Fruit fly (Drosophila melanogaster) whole organism, embryonic: ENCODE measurements around the gene HisCl1.

Experiments used
- C15 ChIP-seq: fragments of 200-800 bp; sonication (Bioruptor generic); IDR thresholded peaks from 3 replicates; pipeline ENCODE4 v1.3.6; 2022; ENCODE audit warnings: missing biosample characterization, missing genetic modification characterization
- CG10565 ChIP-seq: fragments of 200-800 bp; sonication (Bioruptor generic); optimal IDR thresholded peaks from 3 replicates; lab custom pipeline; 2016; ENCODE audit warnings: missing biosample characterization, mild to moderate bottlenecking, missing genetic modification characterization
- CG10654 ChIP-seq: fragments of 200-800 bp; sonication (Bioruptor generic); optimal IDR thresholded peaks from 2 replicates; lab custom pipeline; 2016; ENCODE audit warnings: missing biosample characterization, missing genetic modification characterization
- CG12236 ChIP-seq: fragments of 200-800 bp; sonication (Bioruptor generic); optimal IDR thresholded peaks from 2 replicates; lab custom pipeline; 2016; ENCODE audit warnings: missing biosample characterization, missing genetic modification characterization
- CG12659 ChIP-seq: fragments of 200-800 bp; sonication (Bioruptor generic); optimal IDR thresholded peaks from 3 replicates; lab custom pipeline; 2017; ENCODE audit warnings: mild to moderate bottlenecking, missing biosample characterization, missing genetic modification reagents, missing genetic modification characterization
- CG12769 ChIP-seq: fragments of 200-800 bp; sonication (Bioruptor generic); optimal IDR thresholded peaks from 2 replicates; lab custom pipeline; 2019; ENCODE audit warnings: missing biosample characterization, mild to moderate bottlenecking, missing genetic modification characterization, moderate library complexity
- CG13624 ChIP-seq: fragments of 200-800 bp; sonication (Bioruptor generic); optimal IDR thresholded peaks from 2 replicates; lab custom pipeline; 2016; ENCODE audit warnings: missing biosample characterization, missing genetic modification characterization
- CG15269 ChIP-seq: fragments of 200-800 bp; sonication (Bioruptor generic); optimal IDR thresholded peaks from 2 replicates; lab custom pipeline; 2018; ENCODE audit warnings: missing biosample characterization, mild to moderate bottlenecking, missing genetic modification characterization, moderate library complexity
- CG15601 ChIP-seq: fragments of 200-800 bp; sonication (Bioruptor generic); optimal IDR thresholded peaks from 3 replicates; lab custom pipeline; 2019; ENCODE audit warnings: missing biosample characterization, mild to moderate bottlenecking, missing genetic modification characterization, moderate library complexity
- CG1603 ChIP-seq: fragments of 200-800 bp; sonication (Bioruptor generic); optimal IDR thresholded peaks from 2 replicates; lab custom pipeline; 2019; ENCODE audit warnings: missing biosample characterization, mild to moderate bottlenecking, missing genetic modification characterization, moderate library complexity
- CG16863 ChIP-seq: fragments of 200-800 bp; sonication (Bioruptor generic); optimal IDR thresholded peaks from 3 replicates; lab custom pipeline; 2016; ENCODE audit warnings: missing biosample characterization, missing genetic modification characterization
- CG17829 ChIP-seq: fragments of 200-800 bp; optimal IDR thresholded peaks from 2 replicates; lab custom pipeline; 2019; ENCODE audit warnings: missing biosample characterization, mild to moderate bottlenecking, missing genetic modification characterization, moderate library complexity
- CG17912 ChIP-seq: fragments of 200-800 bp; sonication (Bioruptor generic); optimal IDR thresholded peaks from 2 replicates; lab custom pipeline; 2018; ENCODE audit warnings: missing biosample characterization, mild to moderate bottlenecking, missing genetic modification characterization
- CG34376 ChIP-seq: fragments of 200-800 bp; sonication (Bioruptor generic); optimal IDR thresholded peaks from 2 replicates; lab custom pipeline; 2018; ENCODE audit warnings: missing biosample characterization, mild to moderate bottlenecking, missing genetic modification characterization
- CG4424 ChIP-seq: fragments of 200-800 bp; sonication (Bioruptor generic); optimal IDR thresholded peaks from 3 replicates; lab custom pipeline; 2016; ENCODE audit warnings: missing biosample characterization, missing genetic modification characterization
- CG5245 ChIP-seq: fragments of 200-800 bp; sonication (Bioruptor generic); optimal IDR thresholded peaks from 3 replicates; lab custom pipeline; 2016; ENCODE audit warnings: missing biosample characterization, missing genetic modification characterization
- CG8478 ChIP-seq: fragments of >200 bp; optimal IDR thresholded peaks from 2 replicates; lab custom pipeline; 2018
- CG8765 ChIP-seq: fragments of 200-800 bp; sonication (Bioruptor generic); IDR thresholded peaks from 2 replicates; pipeline ENCODE4 v1.3.6; 2022; ENCODE audit warnings: missing biosample characterization, missing genetic modification characterization
- CG9437 ChIP-seq: fragments of 200-800 bp; sonication (Bioruptor generic); optimal IDR thresholded peaks from 2 replicates; lab custom pipeline; 2018; ENCODE audit warnings: missing biosample characterization, mild to moderate bottlenecking, missing genetic modification characterization
- CG9817 ChIP-seq: fragments of 200-800 bp; sonication (Bioruptor generic); optimal IDR thresholded peaks from 2 replicates; lab custom pipeline; 2018; ENCODE audit warnings: missing biosample characterization, mild to moderate bottlenecking, missing genetic modification characterization, moderate library complexity
- CG9876 ChIP-seq: fragments of 200-800 bp; sonication (Bioruptor generic); optimal IDR thresholded peaks from 2 replicates; lab custom pipeline; 2016; ENCODE audit warnings: missing biosample characterization, missing genetic modification characterization
- CG9932 ChIP-seq: fragments of 200-800 bp; sonication (Bioruptor generic); IDR thresholded peaks from 2 replicates; pipeline ENCODE4 v1.3.6; 2022; ENCODE audit warnings: missing biosample characterization, missing genetic modification characterization
- Deaf1 ChIP-seq: fragments of 200-800 bp; optimal IDR thresholded peaks from 3 replicates; lab custom pipeline; 2019; ENCODE audit warnings: missing biosample characterization, mild to moderate bottlenecking, missing genetic modification characterization, moderate library complexity
- Dek ChIP-seq: fragments of 200-800 bp; sonication (Bioruptor generic); optimal IDR thresholded peaks from 3 replicates; lab custom pipeline; 2019; ENCODE audit warnings: missing biosample characterization, mild to moderate bottlenecking, missing genetic modification characterization, moderate library complexity
- E2f2 ChIP-seq: fragments of 200-800 bp; sonication (Bioruptor generic); IDR thresholded peaks from 2 replicates; pipeline ENCODE4 v1.3.6; 2022; ENCODE audit warnings: missing biosample characterization, missing genetic modification characterization
- ERR ChIP-seq: fragments of 200-800 bp; sonication (Bioruptor generic); optimal IDR thresholded peaks from 2 replicates; lab custom pipeline; 2016; ENCODE audit warnings: missing biosample characterization, missing genetic modification characterization
- Myb ChIP-seq: fragments of 200-800 bp; sonication (Bioruptor generic); optimal IDR thresholded peaks from 2 replicates; lab custom pipeline; 2016; ENCODE audit warnings: missing biosample characterization, missing genetic modification characterization
- Neu2 ChIP-seq: fragments of 200-800 bp; sonication (Bioruptor generic); optimal IDR thresholded peaks from 3 replicates; lab custom pipeline; 2016; ENCODE audit warnings: missing biosample characterization, missing genetic modification characterization, borderline replicate concordance
- Poxn ChIP-seq: fragments of 200-800 bp; sonication (Bioruptor generic); IDR thresholded peaks from 2 replicates; pipeline ENCODE4 v1.3.6; 2022; ENCODE audit warnings: missing biosample characterization, missing genetic modification characterization
- Sox102F ChIP-seq: fragments of 200-800 bp; sonication (Bioruptor generic); optimal IDR thresholded peaks from 2 replicates; lab custom pipeline; 2018; ENCODE audit warnings: missing biosample characterization, mild to moderate bottlenecking, missing genetic modification characterization, moderate library complexity
- TFAM ChIP-seq: fragments of 200-800 bp; sonication (Bioruptor generic); optimal IDR thresholded peaks from 2 replicates; lab custom pipeline; 2017; ENCODE audit warnings: missing biosample characterization, missing genetic modification characterization, inconsistent platforms
- Xbp1 ChIP-seq: fragments of 200-800 bp; sonication (Bioruptor generic); optimal IDR thresholded peaks from 3 replicates; lab custom pipeline; 2016; ENCODE audit warnings: missing biosample characterization, mild to moderate bottlenecking, missing genetic modification characterization
- cato ChIP-seq: fragments of 200-800 bp; sonication (Bioruptor generic); optimal IDR thresholded peaks from 2 replicates; lab custom pipeline; 2016; ENCODE audit warnings: missing biosample characterization, missing genetic modification characterization, borderline replicate concordance
- cg ChIP-seq: fragments of 200-800 bp; sonication (Bioruptor generic); optimal IDR thresholded peaks from 3 replicates; lab custom pipeline; 2019; ENCODE audit warnings: missing biosample characterization, mild to moderate bottlenecking, missing genetic modification characterization, moderate library complexity
- croc ChIP-seq: fragments of 200-800 bp; sonication (Bioruptor generic); conservative IDR thresholded peaks from 3 replicates; pipeline ENCODE4 v1.3.6; 2022; ENCODE audit warnings: missing biosample characterization, missing genetic modification characterization
- disco-r ChIP-seq: fragments of 200-800 bp; sonication (Bioruptor generic); optimal IDR thresholded peaks from 2 replicates; lab custom pipeline; 2016; ENCODE audit warnings: missing biosample characterization, missing genetic modification characterization
- fd64A ChIP-seq: fragments of 200-800 bp; sonication (Bioruptor generic); optimal IDR thresholded peaks from 3 replicates; lab custom pipeline; 2018; ENCODE audit warnings: missing biosample characterization, mild to moderate bottlenecking, missing genetic modification characterization
- gem ChIP-seq: fragments of 200-800 bp; sonication (Bioruptor generic); optimal IDR thresholded peaks from 2 replicates; lab custom pipeline; 2019; ENCODE audit warnings: missing biosample characterization, mild to moderate bottlenecking, missing genetic modification characterization, moderate library complexity
- grn ChIP-seq: fragments of 200-800 bp; sonication (Bioruptor generic); optimal IDR thresholded peaks from 3 replicates; lab custom pipeline; 2017; ENCODE audit warnings: missing biosample characterization, missing genetic modification characterization
- hth ChIP-seq: fragments of >200 bp; optimal IDR thresholded peaks from 2 replicates; lab custom pipeline; 2017; ENCODE audit warnings: inconsistent platforms
- kah ChIP-seq: fragments of 200-800 bp; sonication (Bioruptor generic); optimal IDR thresholded peaks from 2 replicates; lab custom pipeline; 2018; ENCODE audit warnings: missing biosample characterization, mild to moderate bottlenecking, missing genetic modification characterization
- kni ChIP-seq: fragments of 200-800 bp; sonication (Bioruptor generic); optimal IDR thresholded peaks from 3 replicates; lab custom pipeline; 2017; ENCODE audit warnings: mild to moderate bottlenecking, missing biosample characterization, missing genetic modification reagents, missing genetic modification characterization
- org-1 ChIP-seq: fragments of 200-800 bp; sonication (Bioruptor generic); optimal IDR thresholded peaks from 2 replicates; lab custom pipeline; 2017; ENCODE audit warnings: missing biosample characterization, missing genetic modification characterization
- pfk ChIP-seq: fragments of 200-800 bp; sonication (Bioruptor generic); optimal IDR thresholded peaks from 2 replicates; lab custom pipeline; 2018; ENCODE audit warnings: missing biosample characterization, mild to moderate bottlenecking, missing genetic modification characterization, moderate library complexity
- schlank ChIP-seq: fragments of 200-800 bp; sonication (Bioruptor generic); optimal IDR thresholded peaks from 2 replicates; lab custom pipeline; 2018; ENCODE audit warnings: missing biosample characterization, mild to moderate bottlenecking, missing genetic modification characterization
- scrt ChIP-seq: fragments of 200-800 bp; sonication (Bioruptor generic); optimal IDR thresholded peaks from 2 replicates; lab custom pipeline; 2018; ENCODE audit warnings: missing biosample characterization, mild to moderate bottlenecking, missing genetic modification characterization, moderate library complexity
- stc ChIP-seq: fragments of 200-800 bp; sonication (Bioruptor generic); IDR thresholded peaks from 2 replicates; pipeline ENCODE4 v1.3.6; 2022; ENCODE audit warnings: missing biosample characterization, missing genetic modification characterization
- tna ChIP-seq: fragments of 200-800 bp; sonication (Bioruptor generic); IDR thresholded peaks from 2 replicates; pipeline ENCODE4 v1.3.6; 2022; ENCODE audit warnings: missing biosample characterization, missing genetic modification characterization; ENCODE audit not compliant: partially characterized antibody
- tup ChIP-seq: fragments of 200-800 bp; sonication (Bioruptor generic); optimal IDR thresholded peaks from 2 replicates; lab custom pipeline; 2016; ENCODE audit warnings: missing biosample characterization, mild to moderate bottlenecking, missing genetic modification characterization, moderate library complexity
- usp ChIP-seq: fragments of >200 bp; optimal IDR thresholded peaks from 2 replicates; lab custom pipeline; 2017; ENCODE audit warnings: missing biosample characterization, missing genetic modification characterization

HisCl1 gene

DNA sequence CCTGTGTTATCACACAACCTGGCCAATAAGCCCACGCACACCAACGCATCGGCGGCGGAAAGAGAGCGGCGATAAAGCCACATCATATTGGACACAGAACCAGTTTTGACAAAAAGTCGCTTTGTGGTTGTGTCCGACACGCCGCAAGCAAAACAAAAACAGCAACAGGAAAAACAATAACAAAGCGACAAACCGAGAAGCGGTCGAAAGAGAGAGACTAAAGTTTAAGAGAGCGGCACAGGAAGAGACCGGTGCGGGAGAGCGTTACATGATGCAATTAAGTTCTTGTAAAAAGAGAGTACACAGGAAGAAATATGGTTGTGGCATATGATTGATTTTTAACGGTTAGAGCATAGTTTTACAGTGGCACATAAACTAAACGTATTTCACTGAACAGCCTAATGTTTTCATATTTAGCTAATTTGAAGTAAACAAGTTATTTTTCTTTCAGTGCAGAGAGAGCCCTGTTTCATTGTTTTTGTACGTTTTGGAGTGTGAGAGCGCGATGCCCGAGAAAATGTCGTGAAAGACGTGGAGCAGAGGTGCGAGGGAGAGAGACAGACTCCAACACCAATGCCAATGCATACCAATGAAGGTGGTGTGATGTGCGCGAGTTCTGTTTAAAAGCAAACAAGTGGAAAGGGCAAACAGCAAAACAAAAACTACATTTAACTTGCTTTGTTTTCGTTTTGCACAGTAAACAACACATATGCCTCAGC, 26.1 kb upstream of the HisCl1 start (continued):
- peak; percentile 93 for TF ChIP-seq Deaf1 (tag; lab: Kevin White, UChicago)
- TF ChIP-seq CG8478: peak; percentile 56
- TF ChIP-seq CG4424 (GFP tag; lab: Kevin White, UChicago): peak; percentile 100
- TF ChIP-seq schlank (tag; lab: Kevin White, UChicago): peak; percentile 100
- TF ChIP-seq CG17912 (GFP tag; lab: Kevin White, UChicago): peak; percentile 99
- peak; percentile 99 for TF ChIP-seq Neu2 (GFP tag; lab: Kevin White, UChicago)
- TF ChIP-seq CG9817 (tag; lab: Kevin White, UChicago): peak; percentile 100
- TF ChIP-seq Myb (GFP tag; lab: Kevin White, UChicago): peak; percentile 98
- peak; percentile 100 for TF ChIP-seq CG13624 (GFP tag; lab: Kevin White, UChicago)
- peak; percentile 100 for TF ChIP-seq Dek
- no peak for TF ChIP-seq stc (GFP tag; lab: Robert Waterston, UW)
- TF ChIP-seq CG9932 (GFP tag; lab: Robert Waterston, UW): no peak
- TF ChIP-seq CG34376 (GFP tag; lab: Kevin White, UChicago): peak; percentile 100
- no peak for TF ChIP-seq CG8765 (GFP tag; lab: Robert Waterston, UW)
- no peak for TF ChIP-seq C15 (GFP tag; lab: Robert Waterston, UW)
- TF ChIP-seq E2f2: no peak
- peak; percentile 99 for TF ChIP-seq kni (GFP tag; lab: Kevin White, UChicago)
- no peak for TF ChIP-seq tna (GFP tag; lab: Robert Waterston, UW)
- TF ChIP-seq kah (GFP tag; lab: Kevin White, UChicago): peak; percentile 99
- TF ChIP-seq tup (GFP tag; lab: Kevin White, UChicago): peak; percentile 100
- TF ChIP-seq Xbp1 (GFP tag; lab: Kevin White, UChicago): peak; percentile 100
- TF ChIP-seq disco-r: peak; percentile 100
- no peak for TF ChIP-seq hth (lab: Kevin White, UChicago)
- TF ChIP-seq CG1603 (tag; lab: Kevin White, UChicago): peak; percentile 99
- TF ChIP-seq croc (GFP tag; lab: Robert Waterston, UW): peak; percentile 100
- peak; percentile 100 for TF ChIP-seq CG12236 (GFP tag; lab: Kevin White, UChicago)
- TF ChIP-seq gem (tag; lab: Kevin White, UChicago): peak; percentile 100
- TF ChIP-seq usp: no peak
- peak; percentile 99 for TF ChIP-seq fd64A (GFP tag; lab: Kevin White, UChicago)
- peak; percentile 100 for TF ChIP-seq CG12769 (tag; lab: Kevin White, UChicago)
- TF ChIP-seq CG5245: peak; percentile 100
- TF ChIP-seq CG9876: peak; percentile 100
- peak; percentile 97 for TF ChIP-seq TFAM
- TF ChIP-seq scrt (GFP tag; lab: Kevin White, UChicago): peak; percentile 99
- TF ChIP-seq CG16863: peak; percentile 100
- peak; percentile 100 for TF ChIP-seq CG15269 (tag; lab: Kevin White, UChicago)
- peak; percentile 100 for TF ChIP-seq Sox102F
- peak; percentile 97 for TF ChIP-seq grn (GFP tag; lab: Kevin White, UChicago)
- TF ChIP-seq CG17829 (tag; lab: Kevin White, UChicago): peak; percentile 100
- TF ChIP-seq cg (GFP tag; lab: Kevin White, UChicago): peak; percentile 80
- TF ChIP-seq cato (GFP tag; lab: Kevin White, UChicago): peak; percentile 100
- TF ChIP-seq CG9437 (GFP tag; lab: Kevin White, UChicago): peak; percentile 97
- no peak for TF ChIP-seq Poxn (GFP tag; lab: Robert Waterston, UW)
- peak; percentile 100 for TF ChIP-seq ERR (GFP tag; lab: Kevin White, UChicago)
- TF ChIP-seq CG15601: peak; percentile 99
- TF ChIP-seq CG12659 (GFP tag; lab: Kevin White, UChicago): peak; percentile 100
- TF ChIP-seq CG10565: peak; percentile 99
- peak; percentile 84 for TF ChIP-seq pfk
- TF ChIP-seq org-1: peak; percentile 100
- peak; percentile 100 for TF ChIP-seq CG10654 (GFP tag; lab: Kevin White, UChicago)
